Worm (Caenorhabditis elegans): ENCODE data around the gene alg-2.

alg-2 gene

DNA sequence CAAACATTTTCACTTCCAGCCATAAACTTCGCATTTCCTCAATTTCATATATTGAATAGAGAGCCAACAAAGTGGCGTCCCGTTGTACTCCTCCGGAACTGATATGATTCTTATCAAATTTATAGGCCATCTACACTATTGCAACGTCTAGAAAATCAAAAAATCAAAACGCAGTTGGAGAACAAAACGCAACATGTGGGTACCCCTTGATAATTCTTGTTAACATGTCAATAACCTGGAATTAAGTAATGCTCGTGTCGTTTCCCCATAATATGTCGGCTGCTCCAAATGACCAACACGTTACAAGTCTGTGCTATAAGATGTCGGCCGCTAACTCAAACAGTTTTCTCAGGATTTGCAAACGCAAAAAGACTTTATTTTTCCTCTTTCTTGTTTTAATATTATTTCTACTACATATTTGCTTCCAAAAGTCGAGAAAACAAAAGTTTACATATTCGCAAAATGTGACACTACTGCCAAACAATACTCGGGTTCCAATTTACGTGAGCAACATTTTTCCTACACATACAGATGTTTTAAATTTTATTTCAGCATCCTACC, 7.7 kb downstream of the alg-2 start:
- TF ChIP-seq him-1 (tag; optimal IDR thresholded peaks at IDR 0.05) = no peak
- TF ChIP-seq W03F9.2 (tag; optimal IDR thresholded peaks at IDR 0.05) = no peak
- TF ChIP-seq dao-5 (tag; optimal IDR thresholded peaks at IDR 0.05) = no peak

- no peak for TF ChIP-seq him-1 (tag; optimal IDR thresholded peaks at IDR 0.05)
- TF ChIP-seq W03F9.2 (tag; optimal IDR thresholded peaks at IDR 0.05) = no peak
- TF ChIP-seq dao-5 (tag; optimal IDR thresholded peaks at IDR 0.05) = no peak
These were observed 11.2 kb downstream of the alg-2 start for ce11 chrII:884204-884603.

- TF ChIP-seq dao-5 (tag; optimal IDR thresholded peaks at IDR 0.05) (no peak), W03F9.2 (tag; optimal IDR thresholded peaks at IDR 0.05) (no peak), him-1 (tag; optimal IDR thresholded peaks at IDR 0.05) (no peak)
These were observed 15.0 kb downstream of the alg-2 start, which contains the start of gene T07D3.4 for ce11 chrII:888024-888423. TSS of gene T07D3.4 (plus strand) at chrII:888309.

- no peak for TF ChIP-seq W03F9.2 (tag; optimal IDR thresholded peaks at IDR 0.05)
- no peak for TF ChIP-seq dao-5 (tag; optimal IDR thresholded peaks at IDR 0.05)
- no peak for TF ChIP-seq him-1 (tag; optimal IDR thresholded peaks at IDR 0.05)
These were observed 27.8 kb downstream of the alg-2 start, which contains the start of gene T07D3.9 for ce11 chrII:900720-901332. TSS of gene T07D3.9 (minus strand) at chrII:900913.

ce11 chrII:901632-902031, 28.6 kb downstream of the alg-2 start, which contains the start of gene T07D3.2:
TSS of gene T07D3.2 (plus strand) at chrII:901932.
- TF ChIP-seq him-1 (tag; optimal IDR thresholded peaks at IDR 0.05) = no peak
- TF ChIP-seq dao-5 (tag; optimal IDR thresholded peaks at IDR 0.05) = no peak
- TF ChIP-seq W03F9.2 (tag; optimal IDR thresholded peaks at IDR 0.05) = no peak

- TF ChIP-seq W03F9.2 (tag; optimal IDR thresholded peaks at IDR 0.05) (no peak), dao-5 (tag; optimal IDR thresholded peaks at IDR 0.05) (no peak), him-1 (tag; optimal IDR thresholded peaks at IDR 0.05) (no peak)
These were observed 32.3 kb downstream of the alg-2 start for ce11 chrII:905335-905734.

DNA sequence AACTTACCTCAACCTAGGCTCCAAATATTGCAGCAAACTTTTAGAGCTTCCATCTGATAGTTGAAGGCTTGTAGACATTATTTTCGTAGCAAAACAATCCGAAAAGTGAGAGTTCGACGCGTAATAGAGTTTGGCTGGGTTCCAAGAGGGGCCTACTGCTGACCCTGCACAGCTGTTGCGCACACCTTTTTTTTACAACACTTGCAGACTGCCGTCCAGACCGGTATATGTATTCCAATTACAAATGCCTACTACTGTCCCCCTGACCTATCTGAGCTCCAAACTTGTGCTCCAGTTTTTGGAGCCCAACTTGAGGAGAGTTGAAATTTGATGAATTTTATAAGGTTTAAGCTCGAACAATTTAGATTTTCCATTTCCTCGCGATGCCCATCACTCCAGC, 36.5 kb downstream of the alg-2 start, which contains the start of the genes fbxc-24 and fbxc-27:
Gene fbxc-24 (minus strand): TSS at position 101 of the 400 bp plus-strand sequence.
Gene fbxc-27 (plus strand): TSS at position 216 of the 400 bp plus-strand sequence.
- TF ChIP-seq him-1 (tag; optimal IDR thresholded peaks at IDR 0.05) (no peak), dao-5 (tag; optimal IDR thresholded peaks at IDR 0.05) (no peak), W03F9.2 (tag; optimal IDR thresholded peaks at IDR 0.05) (no peak)

- TF ChIP-seq him-1 (tag; optimal IDR thresholded peaks at IDR 0.05) = no peak
- TF ChIP-seq W03F9.2 (tag; optimal IDR thresholded peaks at IDR 0.05) = no peak
- no peak for TF ChIP-seq dao-5 (tag; optimal IDR thresholded peaks at IDR 0.05)
These were observed 38.7 kb downstream of the alg-2 start, which contains the start of gene fbxc-31 for ce11 chrII:911680-912079. TSS of gene fbxc-31 (plus strand) at chrII:911980.

DNA sequence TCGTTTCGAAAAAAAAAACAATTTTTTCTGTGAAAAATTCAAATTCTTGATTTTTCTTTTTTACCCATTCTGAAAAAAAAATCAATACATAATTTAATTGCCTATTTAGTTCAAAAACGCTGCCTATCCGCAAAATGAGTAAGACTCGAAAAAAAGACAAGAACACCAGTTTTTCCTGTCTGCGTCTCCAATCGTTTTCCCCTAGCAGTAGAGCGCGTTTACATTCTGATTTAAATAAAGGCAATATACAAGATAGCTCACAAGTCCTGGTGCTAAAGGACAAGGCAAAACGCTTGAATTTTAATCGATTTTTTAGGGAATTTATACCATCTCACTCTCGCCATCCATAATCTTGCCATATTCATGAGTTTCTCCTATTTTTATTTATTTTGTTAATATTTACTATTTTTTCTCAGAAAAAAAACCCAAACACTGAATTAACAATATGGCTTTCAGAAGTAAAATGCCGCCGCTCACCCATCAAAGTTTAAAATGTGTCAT, 40.3 kb downstream of the alg-2 start, which contains the start of gene fbxc-33:
Gene fbxc-33 (plus strand): TSS at position 451 of the 501 bp plus-strand sequence.
- TF ChIP-seq him-1 (tag; optimal IDR thresholded peaks at IDR 0.05) (no peak), W03F9.2 (tag; optimal IDR thresholded peaks at IDR 0.05) (no peak), dao-5 (tag; optimal IDR thresholded peaks at IDR 0.05) (no peak)

DNA sequence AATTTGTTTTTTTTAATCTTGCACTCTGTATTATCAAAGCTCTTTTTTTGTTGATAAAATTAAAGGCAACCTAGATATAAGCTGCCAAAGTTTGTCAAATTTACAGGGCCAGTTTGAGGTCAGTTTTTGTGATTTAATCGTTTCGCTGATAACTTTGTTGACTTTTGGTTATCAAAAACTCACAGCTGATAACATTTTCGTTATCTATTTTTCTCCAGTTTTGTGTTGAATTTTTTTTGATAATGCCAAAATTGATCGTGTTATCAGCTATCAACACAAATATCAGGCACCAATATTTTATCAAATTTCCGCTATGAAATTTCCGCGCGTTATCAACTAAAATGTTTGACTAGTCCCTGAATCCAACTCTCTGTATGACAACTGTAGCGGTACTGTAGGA, 42.2 kb downstream of the alg-2 start:
- TF ChIP-seq dao-5 (tag; optimal IDR thresholded peaks at IDR 0.05) (no peak), W03F9.2 (tag; optimal IDR thresholded peaks at IDR 0.05) (no peak), him-1 (tag; optimal IDR thresholded peaks at IDR 0.05) (no peak)

- TF ChIP-seq W03F9.2 (tag; optimal IDR thresholded peaks at IDR 0.05) = no peak
- TF ChIP-seq dao-5 (tag; optimal IDR thresholded peaks at IDR 0.05) = no peak
- TF ChIP-seq him-1 (tag; optimal IDR thresholded peaks at IDR 0.05) = no peak
These were observed 42.8 kb downstream of the alg-2 start, which contains the start of gene fbxc-29 for ce11 chrII:915780-916179. TSS of gene fbxc-29 (plus strand) at chrII:916080.

DNA sequence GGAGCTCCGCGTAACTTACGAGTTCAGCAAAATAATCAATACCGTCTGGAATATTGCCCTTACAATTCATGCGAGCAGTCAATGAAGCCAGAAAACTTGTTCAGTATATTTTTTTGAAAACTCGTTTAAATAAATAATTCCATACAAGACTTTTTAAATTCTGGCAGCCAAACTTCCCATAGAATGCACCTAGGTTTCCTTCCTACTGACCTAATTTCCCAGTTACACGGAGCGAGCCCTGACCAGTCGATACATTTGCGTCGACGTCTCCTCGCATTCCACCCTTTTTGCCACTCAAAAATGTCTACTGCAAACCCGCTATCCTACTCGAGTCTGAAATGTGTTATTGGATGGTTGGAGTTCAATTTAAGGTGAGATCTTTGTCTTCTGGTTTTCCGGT, 44.3 kb downstream of the alg-2 start, which contains the start of gene fbxc-30:
Gene fbxc-30 (plus strand): TSS at position 301 of the 400 bp plus-strand sequence.
- TF ChIP-seq him-1 (tag; optimal IDR thresholded peaks at IDR 0.05) (no peak), dao-5 (tag; optimal IDR thresholded peaks at IDR 0.05) (no peak), W03F9.2 (tag; optimal IDR thresholded peaks at IDR 0.05) (no peak)

DNA sequence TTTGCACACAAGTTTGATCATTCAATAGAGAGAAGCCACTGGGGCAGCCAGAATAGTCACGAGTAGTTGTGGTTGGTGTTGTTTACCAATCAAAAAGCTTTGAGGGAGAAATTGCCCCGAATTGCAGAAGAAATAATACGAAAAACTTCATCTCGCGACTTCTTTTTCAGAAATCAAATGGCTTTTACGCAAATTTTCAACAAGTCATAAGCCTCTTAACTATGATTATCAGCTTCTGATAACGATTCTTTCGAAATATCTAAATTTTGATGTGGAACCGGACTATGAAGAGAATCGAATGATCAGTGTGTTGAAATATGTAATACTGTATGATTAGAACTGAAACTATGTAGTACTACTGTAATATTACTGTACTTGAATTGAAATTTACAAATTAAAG, 47.3 kb downstream of the alg-2 start:
- no peak for TF ChIP-seq dao-5 (tag; optimal IDR thresholded peaks at IDR 0.05)
- TF ChIP-seq him-1 (tag; optimal IDR thresholded peaks at IDR 0.05) = no peak
- no peak for TF ChIP-seq W03F9.2 (tag; optimal IDR thresholded peaks at IDR 0.05)

DNA sequence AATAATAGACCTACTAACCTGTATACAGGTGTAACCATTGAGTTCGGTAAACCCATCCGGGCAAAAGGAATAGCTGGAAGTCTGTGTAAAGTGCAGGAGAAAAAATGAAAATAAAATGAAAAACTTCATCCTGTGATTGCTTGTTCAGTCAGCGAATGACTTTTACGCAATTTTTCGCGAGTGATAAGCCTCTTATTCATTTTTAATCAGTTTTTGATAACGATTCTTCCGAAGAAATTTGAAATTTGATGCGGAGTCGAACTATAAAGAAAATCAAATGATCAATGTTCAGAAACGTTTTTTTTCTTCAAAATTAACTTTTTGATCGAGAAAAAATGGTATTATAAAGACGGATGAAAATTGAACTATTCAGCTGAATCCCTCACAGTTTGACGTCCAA, 49.8 kb downstream of the alg-2 start:
- TF ChIP-seq him-1 (tag; optimal IDR thresholded peaks at IDR 0.05) (no peak), dao-5 (tag; optimal IDR thresholded peaks at IDR 0.05) (no peak), W03F9.2 (tag; optimal IDR thresholded peaks at IDR 0.05) (no peak)
